Fruit fly (Drosophila melanogaster) whole organism, prepupa: Measurements from ENCODE around the gene shakB.

Experiments
- CG11294 ChIP-seq: fragments of 200-800 bp; sonication (Bioruptor generic); IDR thresholded peaks from 2 replicates; pipeline ENCODE4 v1.3.6; 2022; ENCODE audit warnings: missing biosample characterization, missing genetic modification characterization
- CG11902 ChIP-seq: fragments of 200-800 bp; sonication (Bioruptor generic); optimal IDR thresholded peaks from 3 replicates; lab custom pipeline; 2016; ENCODE audit warnings: missing biosample characterization, missing genetic modification characterization
- CG16779 ChIP-seq: fragments of 200-800 bp; sonication (Bioruptor generic); optimal IDR thresholded peaks from 3 replicates; lab custom pipeline; 2017; ENCODE audit warnings: missing biosample characterization, mild to moderate bottlenecking, missing genetic modification characterization
- CG8119 ChIP-seq: fragments of 200-800 bp; sonication (Bioruptor generic); IDR thresholded peaks from 3 replicates; pipeline ENCODE4 v1.3.6; 2022; ENCODE audit warnings: missing biosample characterization, missing genetic modification characterization
- CG9139 ChIP-seq: fragments of 200-800 bp; sonication (Bioruptor generic); optimal IDR thresholded peaks from 3 replicates; lab custom pipeline; 2017; ENCODE audit warnings: missing biosample characterization, mild to moderate bottlenecking, missing genetic modification characterization
- Eip78C ChIP-seq: fragments of 200-800 bp; sonication (Bioruptor generic); peaks from one replicate; lab custom pipeline; 2016; ENCODE audit warnings: missing biosample characterization, missing genetic modification characterization
- OdsH ChIP-seq: fragments of 200-800 bp; sonication (Bioruptor generic); optimal IDR thresholded peaks from 3 replicates; lab custom pipeline; 2016; ENCODE audit warnings: missing biosample characterization, missing genetic modification characterization
- acj6 ChIP-seq: fragments of 200-800 bp; sonication (Bioruptor generic); optimal IDR thresholded peaks from 3 replicates; lab custom pipeline; 2016; ENCODE audit warnings: missing biosample characterization, missing genetic modification characterization
- cyc ChIP-seq: fragments of 200-800 bp; sonication (Bioruptor generic); optimal IDR thresholded peaks from 3 replicates; lab custom pipeline; 2016; ENCODE audit warnings: missing biosample characterization, missing genetic modification characterization
- fkh ChIP-seq: fragments of 200-800 bp; sonication (Bioruptor generic); optimal IDR thresholded peaks from 3 replicates; lab custom pipeline; 2017; ENCODE audit warnings: missing biosample characterization, mild to moderate bottlenecking, missing genetic modification characterization, moderate library complexity
- net ChIP-seq: fragments of 200-800 bp; sonication (Bioruptor generic); optimal IDR thresholded peaks from 3 replicates; lab custom pipeline; 2016; ENCODE audit warnings: missing biosample characterization, missing genetic modification characterization
- pdm3 ChIP-seq: fragments of 200-800 bp; sonication (Bioruptor generic); optimal IDR thresholded peaks from 3 replicates; lab custom pipeline; 2016; ENCODE audit warnings: missing biosample characterization, missing genetic modification characterization
- topi ChIP-seq: fragments of 200-800 bp; sonication (Bioruptor generic); optimal IDR thresholded peaks from 3 replicates; lab custom pipeline; 2016; ENCODE audit warnings: missing biosample characterization, missing genetic modification characterization

DNA sequence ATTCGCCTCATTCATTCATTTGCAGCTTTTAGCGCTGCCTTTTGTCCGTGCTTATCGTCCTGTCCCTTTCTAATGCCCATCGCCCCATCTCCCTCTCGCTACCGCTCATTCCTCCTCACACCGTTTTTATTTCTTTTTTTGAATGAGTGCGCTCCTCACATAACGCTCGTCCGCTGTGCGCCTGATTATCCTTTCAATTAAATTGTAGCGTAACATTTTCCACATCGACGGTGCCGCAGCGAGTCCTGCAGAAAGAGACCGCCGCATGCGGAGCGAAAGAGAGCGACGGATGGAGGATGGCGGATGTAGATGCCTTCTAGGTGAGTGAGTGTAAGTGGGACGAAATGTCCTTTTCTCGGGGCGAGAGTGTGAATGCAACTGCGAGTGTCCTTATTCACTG is 169.9 kb downstream of the shakB start:
- TF ChIP-seq cyc (GFP tag; lab: Kevin White, UChicago) (no peak), net (no peak), OdsH (GFP tag; lab: Kevin White, UChicago) (no peak), CG11294 (no peak), Eip78C (GFP tag; lab: Kevin White, UChicago) (no peak), fkh (GFP tag; lab: Kevin White, UChicago) (no peak), CG11902 (GFP tag; lab: Kevin White, UChicago) (no peak), CG8119 (no peak), topi (GFP tag; lab: Kevin White, UChicago) (no peak), CG9139 (GFP tag; lab: Kevin White, UChicago) (no peak), pdm3 (no peak), CG16779 (no peak), acj6 (GFP tag; lab: Kevin White, UChicago) (no peak)
